Fruit fly (Drosophila melanogaster) whole organism, prepupa: ENCODE data around the gene ash2.

Experiments
- CG10631 ChIP-seq: fragments of 200-800 bp; sonication (Bioruptor generic); optimal IDR thresholded peaks from 2 replicates; lab custom pipeline; 2016; ENCODE audit warnings: missing biosample characterization, missing genetic modification characterization
- CG10669 ChIP-seq: fragments of 200-800 bp; sonication (Bioruptor generic); optimal IDR thresholded peaks from 3 replicates; lab custom pipeline; 2018; ENCODE audit warnings: missing biosample characterization, mild to moderate bottlenecking, missing genetic modification characterization, moderate library complexity
- CG11294 ChIP-seq: fragments of 200-800 bp; sonication (Bioruptor generic); IDR thresholded peaks from 2 replicates; pipeline ENCODE4 v1.3.6; 2022; ENCODE audit warnings: missing biosample characterization, missing genetic modification characterization
- CG11762 ChIP-seq: fragments of 200-800 bp; sonication (Bioruptor generic); optimal IDR thresholded peaks from 3 replicates; lab custom pipeline; 2016; ENCODE audit warnings: missing biosample characterization, missing genetic modification characterization; ENCODE audit not compliant: insufficient read depth
- CG11902 ChIP-seq: fragments of 200-800 bp; sonication (Bioruptor generic); optimal IDR thresholded peaks from 3 replicates; lab custom pipeline; 2016; ENCODE audit warnings: missing biosample characterization, missing genetic modification characterization
- CG15336 ChIP-seq: fragments of 200-800 bp; sonication (Bioruptor generic); IDR thresholded peaks from 2 replicates; pipeline ENCODE4 v1.3.6; 2022; ENCODE audit warnings: missing biosample characterization, missing genetic modification characterization
- CG16779 ChIP-seq: fragments of 200-800 bp; sonication (Bioruptor generic); optimal IDR thresholded peaks from 3 replicates; lab custom pipeline; 2017; ENCODE audit warnings: missing biosample characterization, mild to moderate bottlenecking, missing genetic modification characterization
- CG3032 ChIP-seq: fragments of 200-800 bp; optimal IDR thresholded peaks from 2 replicates; lab custom pipeline; 2019; ENCODE audit warnings: missing biosample characterization, mild to moderate bottlenecking, missing genetic modification characterization, moderate library complexity
- CG31627 ChIP-seq: fragments of 200-800 bp; sonication (Bioruptor generic); optimal IDR thresholded peaks from 3 replicates; lab custom pipeline; 2016; ENCODE audit warnings: missing biosample characterization, missing genetic modification characterization
- CG32006 ChIP-seq: fragments of 200-800 bp; sonication (Bioruptor generic); optimal IDR thresholded peaks from 3 replicates; lab custom pipeline; 2017; ENCODE audit warnings: missing biosample characterization, mild to moderate bottlenecking, missing genetic modification characterization
- CG34406 ChIP-seq: fragments of 200-800 bp; sonication (Bioruptor generic); optimal IDR thresholded peaks from 3 replicates; lab custom pipeline; 2016; ENCODE audit warnings: missing biosample characterization, missing genetic modification characterization
- CG3919 ChIP-seq: fragments of 200-800 bp; sonication (Bioruptor generic); optimal IDR thresholded peaks from 3 replicates; lab custom pipeline; 2016; ENCODE audit warnings: missing biosample characterization, missing genetic modification characterization
- CG4318 ChIP-seq: fragments of 200-800 bp; sonication (Bioruptor generic); optimal IDR thresholded peaks from 3 replicates; lab custom pipeline; 2017; ENCODE audit warnings: missing biosample characterization, mild to moderate bottlenecking, missing genetic modification characterization
- CG6163 ChIP-seq: fragments of 200-800 bp; sonication (Bioruptor generic); IDR thresholded peaks from 3 replicates; pipeline ENCODE4 v1.3.6; 2022; ENCODE audit warnings: missing biosample characterization, missing genetic modification characterization
- CG6792 ChIP-seq: fragments of 200-800 bp; sonication (Bioruptor generic); optimal IDR thresholded peaks from 3 replicates; lab custom pipeline; 2016; ENCODE audit warnings: missing biosample characterization, missing genetic modification characterization
- CG6808 ChIP-seq: fragments of 200-800 bp; sonication (Bioruptor generic); optimal IDR thresholded peaks from 3 replicates; lab custom pipeline; 2017; ENCODE audit warnings: missing biosample characterization, missing genetic modification characterization, mild to moderate bottlenecking, moderate library complexity, missing genetic modification reagents
- CG6854 ChIP-seq: fragments of 200-800 bp; sonication (Bioruptor generic); optimal IDR thresholded peaks from 2 replicates; lab custom pipeline; 2017; ENCODE audit warnings: missing biosample characterization, mild to moderate bottlenecking, missing genetic modification characterization
- CG7368 ChIP-seq: fragments of 200-800 bp; sonication (Bioruptor generic); optimal IDR thresholded peaks from 3 replicates; lab custom pipeline; 2016; ENCODE audit warnings: missing biosample characterization, missing genetic modification characterization
- CG8119 ChIP-seq: fragments of 200-800 bp; sonication (Bioruptor generic); IDR thresholded peaks from 3 replicates; pipeline ENCODE4 v1.3.6; 2022; ENCODE audit warnings: missing biosample characterization, missing genetic modification characterization
- CG8319 ChIP-seq: fragments of 200-800 bp; sonication (Bioruptor generic); optimal IDR thresholded peaks from 3 replicates; lab custom pipeline; 2016; ENCODE audit warnings: missing biosample characterization, missing genetic modification characterization
- CG8632 ChIP-seq: fragments of 200-800 bp; sonication (Bioruptor generic); optimal IDR thresholded peaks from 3 replicates; lab custom pipeline; 2016; ENCODE audit warnings: missing biosample characterization, missing genetic modification characterization
- CG9139 ChIP-seq: fragments of 200-800 bp; sonication (Bioruptor generic); optimal IDR thresholded peaks from 3 replicates; lab custom pipeline; 2017; ENCODE audit warnings: missing biosample characterization, mild to moderate bottlenecking, missing genetic modification characterization
- Eip78C ChIP-seq: fragments of 200-800 bp; sonication (Bioruptor generic); peaks from one replicate; lab custom pipeline; 2016; ENCODE audit warnings: missing biosample characterization, missing genetic modification characterization
- Ets21C ChIP-seq: fragments of 200-800 bp; sonication (Bioruptor generic); optimal IDR thresholded peaks from 3 replicates; lab custom pipeline; 2016; ENCODE audit warnings: missing biosample characterization, missing genetic modification characterization
- Ets96B ChIP-seq: fragments of 200-800 bp; optimal IDR thresholded peaks from 2 replicates; lab custom pipeline; 2019; ENCODE audit warnings: missing biosample characterization, mild to moderate bottlenecking, missing genetic modification characterization, moderate library complexity
- Hr38 ChIP-seq: sonication (Bioruptor generic); optimal IDR thresholded peaks from 2 replicates; lab custom pipeline; 2016; ENCODE audit warnings: missing biosample characterization, missing genetic modification characterization
- Hr39 ChIP-seq: fragments of 200-800 bp; sonication (Bioruptor generic); optimal IDR thresholded peaks from 2 replicates; lab custom pipeline; 2016; ENCODE audit warnings: missing biosample characterization, missing genetic modification characterization
- Hr4 ChIP-seq: fragments of 200-800 bp; sonication (Bioruptor generic); optimal IDR thresholded peaks from 3 replicates; lab custom pipeline; 2016; ENCODE audit warnings: missing biosample characterization, missing genetic modification characterization
- Lpt ChIP-seq: fragments of 200-800 bp; sonication (Bioruptor generic); optimal IDR thresholded peaks from 3 replicates; lab custom pipeline; 2016; ENCODE audit warnings: missing biosample characterization, missing genetic modification characterization
- OdsH ChIP-seq: fragments of 200-800 bp; sonication (Bioruptor generic); optimal IDR thresholded peaks from 3 replicates; lab custom pipeline; 2016; ENCODE audit warnings: missing biosample characterization, missing genetic modification characterization
- Smox ChIP-seq: fragments of 200-800 bp; sonication (Bioruptor generic); optimal IDR thresholded peaks from 3 replicates; lab custom pipeline; 2016; ENCODE audit warnings: missing biosample characterization, missing genetic modification characterization
- Sox102F ChIP-seq: fragments of 200-800 bp; sonication (Bioruptor generic); optimal IDR thresholded peaks from 2 replicates; lab custom pipeline; 2016; ENCODE audit warnings: missing biosample characterization, mild to moderate bottlenecking, missing genetic modification characterization
- Sox14 ChIP-seq: fragments of 200-800 bp; sonication (Bioruptor generic); optimal IDR thresholded peaks from 3 replicates; lab custom pipeline; 2016; ENCODE audit warnings: missing biosample characterization, missing genetic modification characterization
- Sox15 ChIP-seq: fragments of 200-800 bp; sonication (Bioruptor generic); optimal IDR thresholded peaks from 3 replicates; lab custom pipeline; 2016; ENCODE audit warnings: missing biosample characterization, missing genetic modification characterization
- achi ChIP-seq: fragments of 200-800 bp; sonication (Bioruptor generic); optimal IDR thresholded peaks from 3 replicates; lab custom pipeline; 2016; ENCODE audit warnings: missing biosample characterization, missing genetic modification characterization
- acj6 ChIP-seq: fragments of 200-800 bp; sonication (Bioruptor generic); optimal IDR thresholded peaks from 3 replicates; lab custom pipeline; 2016; ENCODE audit warnings: missing biosample characterization, missing genetic modification characterization
- cyc ChIP-seq: fragments of 200-800 bp; sonication (Bioruptor generic); optimal IDR thresholded peaks from 3 replicates; lab custom pipeline; 2016; ENCODE audit warnings: missing biosample characterization, missing genetic modification characterization
- dac ChIP-seq: fragments of 200-800 bp; sonication (Bioruptor generic); optimal IDR thresholded peaks from 2 replicates; lab custom pipeline; 2017; ENCODE audit warnings: missing biosample characterization, mild to moderate bottlenecking, missing genetic modification characterization
- dsx ChIP-seq: fragments of 200-800 bp; optimal IDR thresholded peaks from 3 replicates; lab custom pipeline; 2019; ENCODE audit warnings: missing biosample characterization, mild to moderate bottlenecking, missing genetic modification characterization, moderate library complexity; ENCODE audit not compliant: poor library complexity, severe bottlenecking
- eg ChIP-seq: fragments of 200-800 bp; sonication (Bioruptor generic); IDR thresholded peaks from 3 replicates; pipeline ENCODE4 v1.3.6; 2022; ENCODE audit warnings: missing biosample characterization, missing genetic modification characterization
- esn ChIP-seq: fragments of 200-800 bp; sonication (Bioruptor generic); optimal IDR thresholded peaks from 2 replicates; lab custom pipeline; 2016; ENCODE audit warnings: missing biosample characterization, mild to moderate bottlenecking, missing genetic modification characterization, moderate library complexity
- fd59A ChIP-seq: fragments of 200-800 bp; sonication (Bioruptor generic); optimal IDR thresholded peaks from 2 replicates; lab custom pipeline; 2017; ENCODE audit warnings: missing biosample characterization, mild to moderate bottlenecking, missing genetic modification characterization, missing genetic modification reagents
- fd85E ChIP-seq: fragments of 200-800 bp; sonication (Bioruptor generic); optimal IDR thresholded peaks from 3 replicates; lab custom pipeline; 2016; ENCODE audit warnings: missing biosample characterization, missing genetic modification characterization
- fkh ChIP-seq: fragments of 200-800 bp; sonication (Bioruptor generic); optimal IDR thresholded peaks from 3 replicates; lab custom pipeline; 2017; ENCODE audit warnings: missing biosample characterization, mild to moderate bottlenecking, missing genetic modification characterization, moderate library complexity
- lz ChIP-seq: fragments of 200-800 bp; sonication (Bioruptor generic); optimal IDR thresholded peaks from 3 replicates; lab custom pipeline; 2016; ENCODE audit warnings: missing biosample characterization, missing genetic modification characterization
- net ChIP-seq: fragments of 200-800 bp; sonication (Bioruptor generic); optimal IDR thresholded peaks from 3 replicates; lab custom pipeline; 2016; ENCODE audit warnings: missing biosample characterization, missing genetic modification characterization
- pdm3 ChIP-seq: fragments of 200-800 bp; sonication (Bioruptor generic); optimal IDR thresholded peaks from 3 replicates; lab custom pipeline; 2016; ENCODE audit warnings: missing biosample characterization, missing genetic modification characterization
- salr ChIP-seq, 2 experiments: fragments of 200-800 bp; sonication (Bioruptor generic); optimal IDR thresholded peaks; 3 replicates each; lab custom pipeline; 2016 to 2018; ENCODE audit warnings: missing biosample characterization in 2 of 2, missing genetic modification characterization in 2 of 2, mild to moderate bottlenecking in 1 of 2
- spab ChIP-seq: fragments of 200-800 bp; sonication (Bioruptor generic); optimal IDR thresholded peaks from 2 replicates; lab custom pipeline; 2017; ENCODE audit warnings: missing biosample characterization, mild to moderate bottlenecking, missing genetic modification characterization, missing genetic modification reagents
- ss ChIP-seq, 2 experiments: fragments of 200-800 bp; sonication (Bioruptor generic); optimal IDR thresholded peaks; 2 replicates in 1 of 2; 3 replicates in 1 of 2; lab custom pipeline; 2017 to 2018; ENCODE audit warnings: mild to moderate bottlenecking in 2 of 2, missing biosample characterization in 2 of 2, missing genetic modification characterization in 2 of 2, moderate library complexity in 1 of 2
- svp ChIP-seq: fragments of 200-800 bp; sonication (Bioruptor generic); peaks from one replicate; lab custom pipeline; 2016; ENCODE audit warnings: missing biosample characterization, missing genetic modification characterization
- topi ChIP-seq: fragments of 200-800 bp; sonication (Bioruptor generic); optimal IDR thresholded peaks from 3 replicates; lab custom pipeline; 2016; ENCODE audit warnings: missing biosample characterization, missing genetic modification characterization
- vri ChIP-seq: fragments of 200-800 bp; sonication (Bioruptor generic); optimal IDR thresholded peaks from 3 replicates; lab custom pipeline; 2016; ENCODE audit warnings: missing biosample characterization, mild to moderate bottlenecking, missing genetic modification characterization

The ash2 gene

dm6 chr3R:24654770-24655322 lies 4.9 kb downstream of the ash2 start, which contains the start of the genes CG31125 and CG6695:
CG31125 (minus strand) TSS chr3R:24654820.
CG6695 (plus strand) TSS chr3R:24655160.
- TF ChIP-seq net (GFP tag; lab: Kevin White, UChicago) (no peak), CG9139 (no peak), Sox102F (GFP tag; lab: Kevin White, UChicago) (no peak), CG32006 (no peak), acj6 (GFP tag; lab: Kevin White, UChicago) (no peak), svp (GFP tag; lab: Kevin White, UChicago) (no peak), topi (GFP tag; lab: Kevin White, UChicago) (no peak), lz (peak; percentile 45), CG7368 (GFP tag; lab: Kevin White, UChicago) (no peak), esn (peak; percentile 56), CG16779 (tag; lab: Kevin White, UChicago) (no peak), achi (GFP tag; lab: Kevin White, UChicago) (peak; percentile 88), Ets21C (no peak), Sox15 (GFP tag; lab: Kevin White, UChicago) (peak; percentile 2), vri (GFP tag; lab: Kevin White, UChicago) (no peak), fd59A (GFP tag; lab: Kevin White, UChicago) (no peak), cyc (peak; percentile 33), dac (no peak), CG11294 (GFP tag; lab: Robert Waterston, UW) (no peak), Sox14 (GFP tag; lab: Kevin White, UChicago) (no peak), CG10631 (GFP tag; lab: Kevin White, UChicago) (no peak), Hr39 (GFP tag; lab: Kevin White, UChicago) (no peak), CG8319 (no peak), ss (GFP tag; optimal IDR thresholded peaks at IDR 0.05; lab: Kevin White, UChicago) (no peak), fkh (GFP tag; lab: Kevin White, UChicago) (no peak), dsx (no peak), CG8632 (GFP tag; lab: Kevin White, UChicago) (no peak), CG31627 (GFP tag; lab: Kevin White, UChicago) (peak; percentile 61), spab (GFP tag; lab: Kevin White, UChicago) (no peak), CG11762 (GFP tag; lab: Kevin White, UChicago) (no peak), Lpt (no peak), CG34406 (no peak), OdsH (GFP tag; lab: Kevin White, UChicago) (no peak), Hr4 (GFP tag; lab: Kevin White, UChicago) (no peak), CG10669 (GFP tag; lab: Kevin White, UChicago) (no peak), pdm3 (no peak), salr (GFP tag; optimal IDR thresholded peaks at IDR 0.05; lab: Kevin White, UChicago) (no peak), Ets96B (tag; lab: Kevin White, UChicago) (no peak), CG6854 (GFP tag; lab: Kevin White, UChicago) (no peak), CG8119 (GFP tag; lab: Robert Waterston, UW) (no peak), Eip78C (GFP tag; lab: Kevin White, UChicago) (no peak), Smox (no peak), CG6808 (GFP tag; lab: Kevin White, UChicago) (no peak), CG3919 (no peak), CG11902 (GFP tag; lab: Kevin White, UChicago) (no peak), CG6163 (GFP tag; lab: Robert Waterston, UW) (no peak), Hr38 (GFP tag; lab: Kevin White, UChicago) (no peak), CG15336 (GFP tag; lab: Robert Waterston, UW) (no peak), CG3032 (tag; lab: Kevin White, UChicago) (peak; percentile 38), CG6792 (GFP tag; lab: Kevin White, UChicago) (no peak), eg (no peak), fd85E (GFP tag; lab: Kevin White, UChicago) (no peak), CG4318 (GFP tag; lab: Kevin White, UChicago) (no peak)
